Fruit fly (Drosophila melanogaster) whole organism, embryonic: ENCODE data around the gene CG31100.

Experiments
- C15 ChIP-seq: fragments of 200-800 bp; sonication (Bioruptor generic); IDR thresholded peaks from 3 replicates; pipeline ENCODE4 v1.3.6; 2022; ENCODE audit warnings: missing biosample characterization, missing genetic modification characterization
- CG10654 ChIP-seq: fragments of 200-800 bp; sonication (Bioruptor generic); optimal IDR thresholded peaks from 2 replicates; lab custom pipeline; 2016; ENCODE audit warnings: missing biosample characterization, missing genetic modification characterization
- CG11247 ChIP-seq: fragments of 200-800 bp; sonication (Bioruptor generic); IDR thresholded peaks from 2 replicates; pipeline ENCODE4 v1.3.6; 2022; ENCODE audit warnings: missing biosample characterization, missing genetic modification characterization
- CG11504 ChIP-seq: fragments of 200-800 bp; sonication (Bioruptor generic); optimal IDR thresholded peaks from 3 replicates; lab custom pipeline; 2019; ENCODE audit warnings: missing biosample characterization, mild to moderate bottlenecking, missing genetic modification characterization, moderate library complexity
- CG11560 ChIP-seq: fragments of 200-800 bp; sonication (Bioruptor generic); IDR thresholded peaks from 3 replicates; pipeline ENCODE4 v1.3.6; 2022; ENCODE audit warnings: missing biosample characterization, missing genetic modification characterization
- CG13624 ChIP-seq: fragments of 200-800 bp; sonication (Bioruptor generic); optimal IDR thresholded peaks from 2 replicates; lab custom pipeline; 2016; ENCODE audit warnings: missing biosample characterization, missing genetic modification characterization
- CG15601 ChIP-seq: fragments of 200-800 bp; sonication (Bioruptor generic); optimal IDR thresholded peaks from 3 replicates; lab custom pipeline; 2019; ENCODE audit warnings: missing biosample characterization, mild to moderate bottlenecking, missing genetic modification characterization, moderate library complexity
- CG16779 ChIP-seq: fragments of 200-800 bp; sonication (Bioruptor generic); IDR thresholded peaks from 2 replicates; pipeline ENCODE4 v1.3.6; 2022; ENCODE audit warnings: missing biosample characterization, missing genetic modification characterization
- CG17328 ChIP-seq: fragments of 200-800 bp; sonication (Bioruptor generic); IDR thresholded peaks from 2 replicates; pipeline ENCODE4 v1.3.6; 2022; ENCODE audit warnings: missing biosample characterization, missing genetic modification characterization
- CG18476 ChIP-seq: fragments of 200-800 bp; sonication (Bioruptor generic); optimal IDR thresholded peaks from 2 replicates; lab custom pipeline; 2016; ENCODE audit warnings: missing biosample characterization, mild to moderate bottlenecking, missing genetic modification characterization
- CG2199 ChIP-seq: fragments of 200-800 bp; sonication (Bioruptor generic); IDR thresholded peaks from 3 replicates; pipeline ENCODE4 v1.3.6; 2022; ENCODE audit warnings: missing biosample characterization, missing genetic modification characterization
- CG2889 ChIP-seq: fragments of 200-800 bp; sonication (Bioruptor generic); IDR thresholded peaks from 3 replicates; pipeline ENCODE4 v1.3.6; 2022; ENCODE audit warnings: missing biosample characterization, missing genetic modification characterization
- CG3407 ChIP-seq: fragments of 200-800 bp; sonication (Bioruptor generic); optimal IDR thresholded peaks from 2 replicates; lab custom pipeline; 2018; ENCODE audit warnings: missing biosample characterization, mild to moderate bottlenecking, missing genetic modification characterization
- CG34224 ChIP-seq: fragments of 200-800 bp; sonication (Bioruptor generic); IDR thresholded peaks from 3 replicates; pipeline ENCODE4 v1.3.6; 2022; ENCODE audit warnings: missing biosample characterization, missing genetic modification characterization; ENCODE audit not compliant: partially characterized antibody
- CG34376 ChIP-seq: fragments of 200-800 bp; sonication (Bioruptor generic); optimal IDR thresholded peaks from 2 replicates; lab custom pipeline; 2018; ENCODE audit warnings: missing biosample characterization, mild to moderate bottlenecking, missing genetic modification characterization
- CG42726 ChIP-seq: fragments of 200-800 bp; sonication (Bioruptor generic); IDR thresholded peaks from 2 replicates; pipeline ENCODE4 v1.3.6; 2022; ENCODE audit warnings: missing biosample characterization, missing genetic modification characterization; ENCODE audit not compliant: partially characterized antibody
- CG4282 ChIP-seq: fragments of 200-800 bp; sonication (Bioruptor generic); optimal IDR thresholded peaks from 2 replicates; lab custom pipeline; 2016; ENCODE audit warnings: missing biosample characterization, missing genetic modification characterization
- CG4328 ChIP-seq: fragments of 200-800 bp; sonication (Bioruptor generic); optimal IDR thresholded peaks from 3 replicates; lab custom pipeline; 2017; ENCODE audit warnings: missing biosample characterization, missing genetic modification reagents, missing genetic modification characterization
- CG6689 ChIP-seq: fragments of 200-800 bp; sonication (Bioruptor generic); IDR thresholded peaks from 2 replicates; pipeline ENCODE4 v1.3.6; 2022; ENCODE audit warnings: missing biosample characterization, missing genetic modification characterization
- CG8089 ChIP-seq: fragments of 200-800 bp; sonication (Bioruptor generic); optimal IDR thresholded peaks from 3 replicates; lab custom pipeline; 2016; ENCODE audit warnings: missing biosample characterization, missing genetic modification characterization
- CG8388 ChIP-seq: fragments of 200-800 bp; sonication (Bioruptor generic); optimal IDR thresholded peaks from 2 replicates; lab custom pipeline; 2019; ENCODE audit warnings: missing biosample characterization, mild to moderate bottlenecking, missing genetic modification characterization, moderate library complexity
- CG9727 ChIP-seq: fragments of 200-800 bp; sonication (Bioruptor generic); optimal IDR thresholded peaks from 3 replicates; lab custom pipeline; 2017; ENCODE audit warnings: missing biosample characterization, mild to moderate bottlenecking, missing genetic modification characterization
- Drgx ChIP-seq: fragments of 200-800 bp; sonication (Bioruptor generic); IDR thresholded peaks from 2 replicates; pipeline ENCODE4 v1.3.6; 2022; ENCODE audit warnings: missing biosample characterization, missing genetic modification characterization
- E2f1 ChIP-seq: fragments of 200-800 bp; sonication (Bioruptor generic); IDR thresholded peaks from 2 replicates; pipeline ENCODE4 v1.3.6; 2022; ENCODE audit warnings: missing biosample characterization, missing genetic modification characterization
- Fer3 ChIP-seq: fragments of 200-800 bp; sonication (Bioruptor generic); optimal IDR thresholded peaks from 2 replicates; lab custom pipeline; 2018; ENCODE audit warnings: missing biosample characterization, mild to moderate bottlenecking, missing genetic modification characterization, moderate library complexity
- HHEX ChIP-seq: fragments of 200-800 bp; sonication (Bioruptor generic); optimal IDR thresholded peaks from 3 replicates; lab custom pipeline; 2017; ENCODE audit warnings: missing biosample characterization, mild to moderate bottlenecking, missing genetic modification characterization, missing genetic modification reagents
- Hr78 ChIP-seq, 2 experiments: fragments of 200-800 bp in 1 of 2; fragments of >200 bp in 1 of 2; sonication (Bioruptor generic) in 1 of 2; optimal IDR thresholded peaks; 2 replicates each; lab custom pipeline; 2017 to 2019; ENCODE audit warnings: missing biosample characterization in 2 of 2, missing genetic modification characterization in 2 of 2, mild to moderate bottlenecking in 1 of 2, moderate library complexity in 1 of 2
- Ptx1 ChIP-seq: fragments of 200-800 bp; sonication (Bioruptor generic); IDR thresholded peaks from 2 replicates; pipeline ENCODE4 v1.3.6; 2022; ENCODE audit warnings: missing biosample characterization, missing genetic modification characterization
- ab ChIP-seq: fragments of 200-800 bp; sonication (Bioruptor generic); optimal IDR thresholded peaks from 2 replicates; lab custom pipeline; 2016; ENCODE audit warnings: missing biosample characterization, missing genetic modification characterization
- ac ChIP-seq: fragments of 200-800 bp; sonication (Bioruptor generic); optimal IDR thresholded peaks from 3 replicates; lab custom pipeline; 2017; ENCODE audit warnings: missing biosample characterization, mild to moderate bottlenecking, missing genetic modification characterization
- amos ChIP-seq: fragments of 200-800 bp; sonication (Bioruptor generic); IDR thresholded peaks from 2 replicates; pipeline ENCODE4 v1.3.6; 2022; ENCODE audit warnings: missing biosample characterization, missing genetic modification characterization; ENCODE audit not compliant: partially characterized antibody
- bcd ChIP-seq: fragments of 200-800 bp; sonication (Bioruptor generic); optimal IDR thresholded peaks from 2 replicates; lab custom pipeline; 2017; ENCODE audit warnings: missing biosample characterization, mild to moderate bottlenecking, missing genetic modification characterization
- br ChIP-seq: fragments of >200 bp; optimal IDR thresholded peaks from 2 replicates; lab custom pipeline; 2017
- chn ChIP-seq: fragments of 200-800 bp; sonication (Bioruptor generic); optimal IDR thresholded peaks from 2 replicates; lab custom pipeline; 2016; ENCODE audit warnings: missing biosample characterization, missing genetic modification characterization
- ci ChIP-seq: fragments of 200-800 bp; sonication (Bioruptor generic); IDR thresholded peaks from 3 replicates; pipeline ENCODE4 v1.3.6; 2022; ENCODE audit warnings: missing biosample characterization, missing genetic modification characterization
- crc ChIP-seq: fragments of 200-800 bp; sonication (Bioruptor generic); optimal IDR thresholded peaks from 2 replicates; lab custom pipeline; 2016; ENCODE audit warnings: missing biosample characterization, missing genetic modification characterization
- dan ChIP-seq: fragments of 200-800 bp; sonication (Bioruptor generic); IDR thresholded peaks from 2 replicates; pipeline ENCODE4 v1.3.6; 2022; ENCODE audit warnings: missing biosample characterization, missing genetic modification characterization
- esg ChIP-seq: fragments of 200-800 bp; sonication (Bioruptor generic); conservative IDR thresholded peaks from 2 replicates; pipeline ENCODE4 v1.3.6; 2022; ENCODE audit warnings: missing biosample characterization, missing genetic modification characterization
- eyg ChIP-seq: fragments of 200-800 bp; sonication (Bioruptor generic); optimal IDR thresholded peaks from 3 replicates; lab custom pipeline; 2016; ENCODE audit warnings: missing biosample characterization, missing genetic modification characterization
- fu2 ChIP-seq: fragments of 200-800 bp; sonication (Bioruptor generic); optimal IDR thresholded peaks from 2 replicates; lab custom pipeline; 2016; ENCODE audit warnings: missing biosample characterization, missing genetic modification characterization
- gfzf ChIP-seq: fragments of 200-800 bp; sonication (Bioruptor generic); optimal IDR thresholded peaks from 2 replicates; lab custom pipeline; 2016; ENCODE audit warnings: missing biosample characterization, mild to moderate bottlenecking, missing genetic modification characterization, moderate library complexity
- gt ChIP-seq: fragments of 200-800 bp; sonication (Bioruptor generic); IDR thresholded peaks from 2 replicates; pipeline ENCODE4 v1.3.6; 2022; ENCODE audit warnings: missing biosample characterization, missing genetic modification characterization
- kay ChIP-seq: fragments of 200-800 bp; sonication (Bioruptor generic); optimal IDR thresholded peaks from 2 replicates; lab custom pipeline; 2016; ENCODE audit warnings: missing biosample characterization, missing genetic modification characterization
- luna ChIP-seq: fragments of 200-800 bp; sonication (Bioruptor generic); optimal IDR thresholded peaks from 2 replicates; lab custom pipeline; 2016; ENCODE audit warnings: missing biosample characterization, missing genetic modification characterization
- p53 ChIP-seq: fragments of 200-800 bp; sonication (Bioruptor generic); optimal IDR thresholded peaks from 2 replicates; lab custom pipeline; 2016; ENCODE audit warnings: missing biosample characterization, missing genetic modification characterization
- pan ChIP-seq, 4 experiments: fragments of >200 bp in 3 of 4; fragments of 200-800 bp in 1 of 4; sonication (Bioruptor generic) in 1 of 4; optimal IDR thresholded peaks in 3 of 4; IDR thresholded peaks in 1 of 4; 2 replicates each; pipeline versions ENCODE4 v1.3.6 to Lab custom; 2017 to 2022; ENCODE audit warnings: missing biosample characterization in 2 of 4, missing genetic modification characterization in 2 of 4, mixed read lengths in 1 of 4
- pfk ChIP-seq: fragments of 200-800 bp; sonication (Bioruptor generic); optimal IDR thresholded peaks from 2 replicates; lab custom pipeline; 2018; ENCODE audit warnings: missing biosample characterization, mild to moderate bottlenecking, missing genetic modification characterization, moderate library complexity
- phol ChIP-seq: fragments of 200-800 bp; sonication (Bioruptor generic); optimal IDR thresholded peaks from 3 replicates; lab custom pipeline; 2018; ENCODE audit warnings: missing biosample characterization, mild to moderate bottlenecking, missing genetic modification characterization, moderate library complexity
- sim ChIP-seq: fragments of 200-800 bp; sonication (Bioruptor generic); IDR thresholded peaks from 2 replicates; pipeline ENCODE4 v1.3.6; 2022; ENCODE audit warnings: missing biosample characterization, missing genetic modification characterization
- wek ChIP-seq: fragments of 200-800 bp; sonication (Bioruptor generic); optimal IDR thresholded peaks from 3 replicates; lab custom pipeline; 2018; ENCODE audit warnings: missing biosample characterization, mild to moderate bottlenecking, missing genetic modification characterization, moderate library complexity
- zfh1 ChIP-seq: fragments of 200-800 bp; sonication (Bioruptor generic); IDR thresholded peaks from 3 replicates; pipeline ENCODE4 v1.3.6; 2022; ENCODE audit warnings: missing biosample characterization, missing genetic modification characterization

The CG31100 gene

DNA sequence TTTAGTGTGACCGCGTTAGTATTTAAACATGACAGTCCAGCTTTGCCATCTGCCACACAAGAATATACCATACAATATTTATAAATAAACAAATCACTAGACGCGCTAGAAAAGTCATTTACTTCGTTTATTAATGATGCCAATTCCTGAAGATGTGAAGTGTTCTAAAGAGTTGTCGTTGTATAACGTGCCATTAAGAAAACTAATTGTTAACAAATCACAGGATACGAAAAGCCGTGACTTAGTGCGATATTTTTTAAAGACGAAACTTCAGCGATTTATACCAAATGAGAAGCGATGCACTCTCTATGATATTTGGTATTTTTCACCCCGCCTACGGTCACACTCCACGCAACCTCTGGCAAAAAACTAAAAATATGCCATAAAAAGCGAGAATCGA is 36.0 kb upstream of the CG31100 start, which contains the start of gene neur (continued):
- TF ChIP-seq Drgx: no peak
- no peak for TF ChIP-seq sim (GFP tag; lab: Robert Waterston, UW)
- no peak for TF ChIP-seq p53 (GFP tag; lab: Kevin White, UChicago)
- no peak for TF ChIP-seq CG17328
- no peak for TF ChIP-seq CG18476 (GFP tag; lab: Kevin White, UChicago)
- TF ChIP-seq CG34224 (GFP tag; lab: Robert Waterston, UW): peak; percentile 59
- no peak for TF ChIP-seq kay
- no peak for TF ChIP-seq CG11560 (tag; lab: Robert Waterston, UW)
- TF ChIP-seq CG3407 (GFP tag; lab: Kevin White, UChicago): peak; percentile 0
- TF ChIP-seq E2f1: no peak
- TF ChIP-seq CG4282 (GFP tag; lab: Kevin White, UChicago): no peak
- TF ChIP-seq pan (optimal IDR thresholded peaks at IDR 0.05; lab: Kevin White, UChicago): no peak
- TF ChIP-seq pan (GFP tag; optimal IDR thresholded peaks at IDR 0.05 in 1 of 2, IDR thresholded peaks at IDR 0.05 in 1 of 2): no peak
- TF ChIP-seq CG16779 (GFP tag; lab: Robert Waterston, UW): no peak
- no peak for TF ChIP-seq pfk (GFP tag; lab: Kevin White, UChicago)
- TF ChIP-seq CG11504 (tag; lab: Kevin White, UChicago): no peak
- no peak for TF ChIP-seq crc (GFP tag; lab: Kevin White, UChicago)
- peak; percentile 19 for TF ChIP-seq CG34376 (GFP tag; lab: Kevin White, UChicago)
- TF ChIP-seq ab (GFP tag; lab: Kevin White, UChicago): no peak
- TF ChIP-seq CG2199: no peak
- TF ChIP-seq CG9727 (GFP tag; lab: Kevin White, UChicago): peak; percentile 69
- no peak for TF ChIP-seq Fer3 (tag; lab: Kevin White, UChicago)
- TF ChIP-seq, all 482 proteins: peak for 148

DNA sequence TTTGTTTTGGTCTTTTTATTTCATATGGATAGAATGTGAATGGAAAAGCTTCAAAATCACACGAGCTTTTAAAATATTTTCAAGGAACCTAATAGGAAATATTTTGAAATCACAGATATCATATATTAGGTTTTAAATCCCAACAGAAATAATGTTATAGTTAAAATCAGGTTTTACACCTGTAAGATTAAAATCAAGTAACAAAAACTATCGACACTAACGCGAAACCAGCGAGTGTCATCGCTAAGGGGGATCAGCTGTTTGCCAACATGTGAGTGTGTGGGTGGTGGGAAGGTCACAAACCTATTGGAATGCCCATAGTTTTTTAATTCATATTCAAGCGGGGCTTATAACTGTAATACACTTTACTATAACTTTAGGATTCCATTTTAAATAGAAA is 35.2 kb upstream of the CG31100 start, which contains the start of gene hyx:
hyx (plus strand) TSS at position 109 of the 400 bp plus-strand sequence.
- TF ChIP-seq HHEX (GFP tag; lab: Kevin White, UChicago) (no peak), C15 (GFP tag; lab: Robert Waterston, UW) (no peak), amos (GFP tag; lab: Robert Waterston, UW) (peak; percentile 78), CG6689 (GFP tag; lab: Robert Waterston, UW) (no peak), CG15601 (tag; lab: Kevin White, UChicago) (peak; percentile 24), CG42726 (GFP tag; lab: Robert Waterston, UW) (no peak), CG4328 (no peak), sim (GFP tag; lab: Robert Waterston, UW) (no peak), dan (GFP tag; lab: Robert Waterston, UW) (no peak), CG11247 (GFP tag; lab: Robert Waterston, UW) (no peak), CG10654 (GFP tag; lab: Kevin White, UChicago) (no peak), phol (tag; lab: Kevin White, UChicago) (peak; percentile 33), gfzf (GFP tag; lab: Kevin White, UChicago) (no peak), gt (no peak), fu2 (GFP tag; lab: Kevin White, UChicago) (no peak), CG8089 (GFP tag; lab: Kevin White, UChicago) (no peak), ci (peak; percentile 36; the same call in 1 of the 3 replicates), Hr78 (GFP tag; optimal IDR thresholded peaks at IDR 0.05; lab: Kevin White, UChicago) (peak in 1 of 2 experiments; percentile 88), CG8388 (GFP tag; lab: Kevin White, UChicago) (peak; percentile 41), wek (GFP tag; lab: Kevin White, UChicago) (peak; percentile 52), luna (GFP tag; lab: Kevin White, UChicago) (no peak), Ptx1 (GFP tag; lab: Robert Waterston, UW) (peak; percentile 48), br (no peak), CG13624 (GFP tag; lab: Kevin White, UChicago) (peak; percentile 49), ac (GFP tag; lab: Kevin White, UChicago) (no peak), CG2889 (GFP tag; lab: Robert Waterston, UW) (no peak), eyg (GFP tag; lab: Kevin White, UChicago) (no peak), chn (GFP tag; lab: Kevin White, UChicago) (peak; percentile 70), zfh1 (GFP tag; lab: Robert Waterston, UW) (no peak), bcd (GFP tag; lab: Kevin White, UChicago) (peak; percentile 43), Drgx (no peak), esg (no peak)
